Worm (Caenorhabditis elegans): ENCODE measurements around the gene F56F10.1.

F56F10.1 gene

DNA sequence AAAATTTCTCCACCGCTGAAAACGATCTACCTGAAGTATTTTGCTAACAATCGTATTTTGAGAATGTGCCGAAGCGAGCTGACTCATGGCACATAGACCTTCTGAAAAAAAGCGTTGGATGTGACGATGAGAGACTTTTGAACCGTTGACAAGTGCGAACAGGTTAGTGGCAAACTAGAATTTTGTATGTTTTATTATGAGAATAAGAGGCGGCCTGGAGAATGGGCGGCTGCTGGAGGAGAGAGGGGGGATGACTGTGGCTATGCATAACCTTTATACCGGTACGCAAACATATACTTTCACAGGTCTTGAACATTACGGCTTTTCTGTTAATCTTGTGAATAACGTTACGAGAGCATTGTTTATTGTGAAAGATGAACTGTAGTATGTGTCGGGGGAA is 15.9 kb downstream of the F56F10.1 start, which contains the start of gene mam-1:
TSS of gene mam-1 (minus strand) at position 101 of the 400 bp plus-strand sequence.
- no peak for TF ChIP-seq T23F11.4 (GFP tag; optimal IDR thresholded peaks at IDR 0.05)
- no peak for TF ChIP-seq nhr-11 (tag; optimal IDR thresholded peaks at IDR 0.05)
- no peak for TF ChIP-seq nhr-232 (tag; optimal IDR thresholded peaks at IDR 0.05)
- no peak for TF ChIP-seq pat-9 (tag; optimal IDR thresholded peaks at IDR 0.05)
- no peak for TF ChIP-seq fkh-6 (tag; optimal IDR thresholded peaks at IDR 0.05)

DNA sequence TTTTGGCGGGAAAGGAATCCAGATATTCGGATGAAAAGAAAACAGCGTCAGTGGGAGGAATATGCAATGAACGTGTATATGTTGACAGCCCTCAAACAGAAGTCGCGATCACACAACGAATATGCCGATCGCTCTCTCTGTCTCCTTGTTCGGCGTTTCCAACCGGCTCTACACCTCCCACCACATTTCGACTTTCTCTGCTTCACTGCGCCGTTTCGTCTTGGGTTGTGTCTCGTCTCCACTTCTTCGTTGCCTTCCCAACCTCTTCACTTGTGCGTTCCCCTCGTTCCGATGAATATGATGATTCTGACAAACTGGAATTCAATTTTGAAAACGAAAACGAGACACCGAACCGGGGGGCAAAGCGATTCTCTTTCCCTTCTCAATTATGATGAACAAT is 25.5 kb downstream of the F56F10.1 start, which contains the start of gene mab-7:
TSS of gene mab-7 (minus strand) at position 101 of the 400 bp plus-strand sequence.
- no peak for TF ChIP-seq npax-4 (tag; optimal IDR thresholded peaks at IDR 0.05)
- no peak for TF ChIP-seq lim-6 (tag; optimal IDR thresholded peaks at IDR 0.05)

DNA sequence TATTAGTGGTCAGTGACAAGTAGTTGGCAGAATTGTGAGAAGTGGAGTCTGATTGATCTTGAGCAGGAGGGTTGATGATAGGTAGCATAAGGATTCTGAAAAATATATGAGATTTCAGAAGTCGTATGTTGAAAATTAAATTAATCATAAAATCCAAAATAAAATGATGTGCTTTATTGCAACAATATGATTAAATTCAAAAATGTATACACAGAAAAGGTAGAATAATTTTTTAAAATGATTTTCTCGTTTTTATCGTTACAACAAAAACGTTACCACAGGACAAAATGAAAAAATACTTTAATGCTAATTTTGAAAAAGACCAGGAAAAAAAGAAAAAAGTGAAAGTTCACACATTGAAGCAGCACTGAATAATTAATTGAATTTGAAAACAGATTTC is 30.1 kb downstream of the F56F10.1 start, which contains the start of gene ZC13.10:
TSS of gene ZC13.10 (minus strand) at position 101 of the 400 bp plus-strand sequence.
- no peak for TF ChIP-seq C38D4.7 (GFP tag; optimal IDR thresholded peaks at IDR 0.05)
- no peak for TF ChIP-seq ceh-30 (tag; optimal IDR thresholded peaks at IDR 0.05)
- no peak for TF ChIP-seq nhr-232 (tag; optimal IDR thresholded peaks at IDR 0.05)
- no peak for TF ChIP-seq eyg-1 (tag; optimal IDR thresholded peaks at IDR 0.05)
- TF ChIP-seq tbx-2 (tag; optimal IDR thresholded peaks at IDR 0.05), result no peak
- TF ChIP-seq pag-3 (tag; optimal IDR thresholded peaks at IDR 0.05; ENCODE audit: borderline replicate concordance), result no peak
- no peak for TF ChIP-seq ceh-2 (tag; optimal IDR thresholded peaks at IDR 0.05)
- TF ChIP-seq pha-4 (tag; optimal IDR thresholded peaks at IDR 0.05), result no peak
- no peak for TF ChIP-seq unc-3 (GFP tag; conservative IDR thresholded peaks at IDR 0.05)
- TF ChIP-seq unc-3 (tag; optimal IDR thresholded peaks at IDR 0.05), result no peak

DNA sequence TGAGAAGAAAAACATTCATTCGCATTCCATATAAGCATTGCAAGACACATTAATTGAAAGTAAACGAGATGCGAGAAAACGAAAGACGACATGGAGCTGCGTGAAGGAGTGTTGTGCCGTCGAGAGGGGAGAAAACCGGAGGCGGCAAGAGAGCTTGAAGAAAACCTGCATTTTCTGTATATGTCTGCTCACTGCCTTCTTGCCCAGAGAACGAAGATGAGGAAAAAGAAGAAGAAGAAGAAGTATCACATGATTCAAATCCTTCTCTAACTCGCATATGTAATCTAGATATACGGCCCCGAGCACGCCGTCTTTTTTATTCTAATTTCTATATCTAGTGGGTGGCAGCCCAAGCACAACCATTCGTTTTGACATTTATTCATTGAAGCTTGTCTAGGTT is 37.9 kb downstream of the F56F10.1 start:
- TF ChIP-seq hlh-6 (tag; optimal IDR thresholded peaks at IDR 0.05) (no peak), unc-42 (tag; optimal IDR thresholded peaks at IDR 0.05) (peak; percentile 37)

DNA sequence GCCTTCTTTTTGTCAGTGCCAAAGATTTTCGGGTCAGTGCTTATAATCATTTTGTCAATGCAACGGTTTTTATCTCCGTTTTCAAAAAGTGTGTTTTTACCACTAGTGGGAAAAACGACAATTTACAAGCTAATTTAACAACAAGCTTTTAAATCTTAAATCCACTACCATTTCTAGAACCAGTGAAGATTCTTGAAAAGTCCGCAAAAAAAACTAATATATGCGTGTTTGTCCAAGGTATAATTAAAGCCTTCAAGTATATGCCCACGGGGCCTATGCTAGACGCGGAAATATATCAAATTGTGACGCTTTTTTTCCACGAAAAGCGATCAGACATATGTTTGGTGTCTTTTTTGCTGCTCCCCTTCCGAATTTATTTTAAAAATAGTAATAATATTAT is 40.2 kb downstream of the F56F10.1 start:
- TF ChIP-seq fkh-6 (tag; optimal IDR thresholded peaks at IDR 0.05), result no peak
- no peak for TF ChIP-seq nhr-11 (tag; optimal IDR thresholded peaks at IDR 0.05)
- TF ChIP-seq elt-2 (tag; optimal IDR thresholded peaks at IDR 0.05), result no peak
- TF ChIP-seq ceh-18 (tag; optimal IDR thresholded peaks at IDR 0.05), result no peak
- TF ChIP-seq che-1 (tag; optimal IDR thresholded peaks at IDR 0.05), result no peak
- TF ChIP-seq ceh-6 (GFP tag; optimal IDR thresholded peaks at IDR 0.05), result no peak
- no peak for TF ChIP-seq unc-86 (tag; optimal IDR thresholded peaks at IDR 0.05)
- TF ChIP-seq ceh-14 (tag; optimal IDR thresholded peaks at IDR 0.05), result no peak
- TF ChIP-seq zip-5 (tag; optimal IDR thresholded peaks at IDR 0.05), result no peak
- no peak for TF ChIP-seq fax-1 (tag; optimal IDR thresholded peaks at IDR 0.05)
- TF ChIP-seq unc-3 (GFP tag; conservative IDR thresholded peaks at IDR 0.05), result no peak
- no peak for TF ChIP-seq unc-3 (tag; optimal IDR thresholded peaks at IDR 0.05)
- no peak for TF ChIP-seq ceh-31 (tag; optimal IDR thresholded peaks at IDR 0.05)
- TF ChIP-seq hlh-13 (GFP tag; optimal IDR thresholded peaks at IDR 0.05), result no peak
- TF ChIP-seq sox-2 (GFP tag; IDR thresholded peaks at IDR 0.05), result no peak
- no peak for TF ChIP-seq ceh-24 (tag; optimal IDR thresholded peaks at IDR 0.05)
- TF ChIP-seq odd-2 (tag; optimal IDR thresholded peaks at IDR 0.05), result no peak
- TF ChIP-seq dmd-4 (tag; optimal IDR thresholded peaks at IDR 0.05; ENCODE audit: borderline replicate concordance), result no peak
- TF ChIP-seq nfya-1 (tag; optimal IDR thresholded peaks at IDR 0.05), result no peak
- TF ChIP-seq sox-4 (tag; optimal IDR thresholded peaks at IDR 0.05), result no peak

DNA sequence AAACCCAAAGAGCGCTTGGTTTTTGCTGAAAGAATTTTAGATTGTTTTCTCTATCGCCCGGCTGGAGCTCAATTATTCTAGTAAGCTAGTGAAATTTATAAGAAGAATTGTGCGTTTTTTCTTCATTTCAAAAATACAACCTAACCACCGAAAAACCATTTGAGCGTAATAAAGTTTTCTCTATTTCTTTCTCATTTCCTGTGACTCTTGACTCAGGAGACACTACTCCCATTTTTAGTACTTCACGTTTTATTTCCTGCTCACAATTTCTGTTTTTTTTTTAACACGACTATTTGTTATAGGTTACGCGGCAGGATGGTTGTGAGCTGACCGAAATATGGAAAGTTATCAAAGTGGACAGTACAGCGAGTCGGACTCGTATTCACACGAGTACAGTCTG is 40.6 kb downstream of the F56F10.1 start, which contains the start of gene F35H12.6:
TSS of gene F35H12.6 (plus strand) at position 301 of the 400 bp plus-strand sequence.
- TF ChIP-seq ceh-18 (tag; optimal IDR thresholded peaks at IDR 0.05), result no peak
